Fruit fly (Drosophila melanogaster): ENCODE results near the gene aln.

DNA sequence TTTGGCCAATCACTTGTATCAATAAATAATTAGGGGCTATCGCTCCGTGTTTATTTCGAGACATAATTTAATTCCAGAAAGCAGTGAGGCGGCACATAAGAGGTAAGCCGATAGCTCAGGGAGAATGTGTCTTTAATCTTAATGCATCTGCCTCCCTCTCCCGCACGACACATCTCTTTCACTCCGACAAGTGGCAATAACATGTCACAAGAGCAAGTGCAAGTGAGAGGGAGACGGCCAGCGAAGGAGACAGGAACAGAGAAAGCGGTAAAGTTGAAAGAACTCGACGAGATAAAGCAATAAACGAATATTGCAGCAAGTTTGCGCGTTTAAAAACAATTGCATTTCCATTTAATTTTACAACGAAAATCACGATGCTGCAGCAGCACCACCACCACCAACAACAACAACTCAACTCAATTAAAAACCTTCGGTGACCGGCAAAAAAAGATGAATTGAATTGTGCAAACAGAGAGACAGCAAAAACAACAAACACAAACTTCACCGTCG is 33.9 kb upstream of the aln start:
- no peak for TF ChIP-seq CG8478 (optimal IDR thresholded peaks at IDR 0.05)
- no peak for TF ChIP-seq CTCF (optimal IDR thresholded peaks at IDR 0.05)

All from S2 (cell line).